Comparison of ENCODE assay signal across 1 fruit fly cellular context in the genomic region with DNA sequence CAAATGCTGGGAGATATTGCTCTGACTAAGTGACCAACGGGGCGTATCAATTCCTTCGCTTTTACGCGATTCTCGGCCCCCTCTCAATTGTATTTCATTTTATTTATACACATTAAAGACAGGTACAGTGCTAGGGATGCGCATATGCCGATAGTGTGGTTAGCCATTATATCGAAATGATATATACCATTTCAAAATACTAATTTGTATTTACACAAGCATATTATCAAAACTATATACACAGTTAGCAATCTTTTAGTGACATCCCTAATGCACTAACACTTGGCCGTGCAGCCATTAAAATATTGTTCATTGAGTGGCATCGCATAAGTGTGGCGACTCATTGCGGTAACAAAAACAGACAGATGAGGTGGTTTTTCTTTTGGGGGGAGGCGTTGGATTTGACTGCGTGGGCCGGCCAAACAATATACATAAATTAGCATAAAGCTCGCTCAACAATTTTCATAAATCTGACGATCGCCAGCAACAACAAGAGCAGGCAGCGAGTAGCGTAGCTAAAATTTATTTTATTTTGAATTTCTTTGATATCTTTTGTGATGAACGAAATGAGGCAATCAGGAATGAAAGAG.
TF ChIP-seq lines count a peak whose summit lies in the region.

No protein-coding gene starts in this region.

TF ChIP-seq in whole organism, embryonic, 481 proteins besides CTCF, POLR2A, EP300 and RAD21 (continued from another document and continues in another):
- TF ChIP-seq Oli (tag; optimal IDR thresholded peaks at IDR 0.05; lab: Kevin White, UChicago): no peak
- no peak for TF ChIP-seq D (optimal IDR thresholded peaks at IDR 0.05; lab: Kevin White, UChicago)
- no peak for TF ChIP-seq D (GFP tag; optimal IDR thresholded peaks at IDR 0.05; lab: Kevin White, UChicago)
- TF ChIP-seq CG2116 (GFP tag; optimal IDR thresholded peaks at IDR 0.05; lab: Kevin White, UChicago): no peak
- TF ChIP-seq salm (tag; optimal IDR thresholded peaks at IDR 0.05; lab: Kevin White, UChicago): no peak
- no peak for TF ChIP-seq nom (GFP tag; optimal IDR thresholded peaks at IDR 0.05; lab: Kevin White, UChicago)
- 0 out of 2 replicates have a peak, but pooled peaks have one; percentile 24 for TF ChIP-seq CG11085 (GFP tag; IDR thresholded peaks at IDR 0.05; lab: Robert Waterston, UW)
- TF ChIP-seq CG14014 (GFP tag; IDR thresholded peaks at IDR 0.05; lab: Robert Waterston, UW): peak; percentile 62
- TF ChIP-seq ham (GFP tag; IDR thresholded peaks at IDR 0.05; lab: Robert Waterston, UW): no peak
- TF ChIP-seq btn (GFP tag; optimal IDR thresholded peaks at IDR 0.05; lab: Kevin White, UChicago): no peak
- no peak for TF ChIP-seq zfh2 (GFP tag; optimal IDR thresholded peaks at IDR 0.05; lab: Kevin White, UChicago)
- no peak for TF ChIP-seq CG3995 (GFP tag; optimal IDR thresholded peaks at IDR 0.05; lab: Kevin White, UChicago)
- no peak for TF ChIP-seq Ets97D (GFP tag; optimal IDR thresholded peaks at IDR 0.05; lab: Kevin White, UChicago)
- TF ChIP-seq CG12236 (GFP tag; optimal IDR thresholded peaks at IDR 0.05; lab: Kevin White, UChicago): no peak
- TF ChIP-seq Ada2b (GFP tag; IDR thresholded peaks at IDR 0.05; lab: Robert Waterston, UW): peak; percentile 33; the same call in 1 of the 2 replicates
- TF ChIP-seq lov (optimal IDR thresholded peaks at IDR 0.05; lab: Kevin White, UChicago): no peak
- TF ChIP-seq lov (GFP tag; IDR thresholded peaks at IDR 0.05; lab: Robert Waterston, UW): no peak
- peak; percentile 25 for TF ChIP-seq CG2712 (tag; optimal IDR thresholded peaks at IDR 0.05; lab: Kevin White, UChicago)
- TF ChIP-seq pho (GFP tag; optimal IDR thresholded peaks at IDR 0.05; lab: Kevin White, UChicago): no peak
- no peak for TF ChIP-seq CG14965 (GFP tag; optimal IDR thresholded peaks at IDR 0.05; lab: Kevin White, UChicago; ENCODE audit: borderline replicate concordance)
- no peak for TF ChIP-seq Vsx1 (GFP tag; optimal IDR thresholded peaks at IDR 0.05; lab: Kevin White, UChicago)
- TF ChIP-seq aop (GFP tag; IDR thresholded peaks at IDR 0.05; lab: Robert Waterston, UW): no peak
- TF ChIP-seq CG10979 (tag; optimal IDR thresholded peaks at IDR 0.05; lab: Kevin White, UChicago): no peak
- no peak for TF ChIP-seq eyg (GFP tag; optimal IDR thresholded peaks at IDR 0.05; lab: Kevin White, UChicago)
- TF ChIP-seq Hr78 (GFP tag; optimal IDR thresholded peaks at IDR 0.05; lab: Kevin White, UChicago): no peak
- TF ChIP-seq CG30403 (GFP tag; optimal IDR thresholded peaks at IDR 0.05; lab: Kevin White, UChicago): no peak
- no peak for TF ChIP-seq CG6254 (GFP tag; optimal IDR thresholded peaks at IDR 0.05; lab: Kevin White, UChicago)
- TF ChIP-seq tin (GFP tag; optimal IDR thresholded peaks at IDR 0.05; lab: Kevin White, UChicago): no peak
- no peak for TF ChIP-seq Camta (GFP tag; optimal IDR thresholded peaks at IDR 0.05; lab: Kevin White, UChicago)
- no peak for TF ChIP-seq caup (GFP tag; optimal IDR thresholded peaks at IDR 0.05; lab: Kevin White, UChicago; ENCODE audit: severe bottlenecking)
- no peak for TF ChIP-seq CG31365 (tag; optimal IDR thresholded peaks at IDR 0.05; lab: Kevin White, UChicago)
- no peak for TF ChIP-seq CG7963 (GFP tag; IDR thresholded peaks at IDR 0.05; lab: Robert Waterston, UW; ENCODE audit: partially characterized antibody)
- TF ChIP-seq hbn (GFP tag; IDR thresholded peaks at IDR 0.05; lab: Robert Waterston, UW; ENCODE audit: partially characterized antibody): no peak
- no peak for TF ChIP-seq CG12391 (tag; optimal IDR thresholded peaks at IDR 0.05; lab: Kevin White, UChicago)
- TF ChIP-seq CG3838 (GFP tag; optimal IDR thresholded peaks at IDR 0.05; lab: Kevin White, UChicago): no peak
- peak; percentile 28 for TF ChIP-seq gem (tag; optimal IDR thresholded peaks at IDR 0.05; lab: Kevin White, UChicago)
- no peak for TF ChIP-seq CG4328 (GFP tag; optimal IDR thresholded peaks at IDR 0.05; lab: Kevin White, UChicago)
- no peak for TF ChIP-seq CG9876 (GFP tag; optimal IDR thresholded peaks at IDR 0.05; lab: Kevin White, UChicago)
- TF ChIP-seq YL-1 (GFP tag; optimal IDR thresholded peaks at IDR 0.05; lab: Kevin White, UChicago): no peak
- TF ChIP-seq CG3847 (GFP tag; IDR thresholded peaks at IDR 0.05; lab: Robert Waterston, UW): peak; percentile 31
- peak; percentile 21 for TF ChIP-seq CG1603 (tag; optimal IDR thresholded peaks at IDR 0.05; lab: Kevin White, UChicago)
- TF ChIP-seq CG3163 (GFP tag; optimal IDR thresholded peaks at IDR 0.05; lab: Kevin White, UChicago): no peak
- TF ChIP-seq cg (GFP tag; optimal IDR thresholded peaks at IDR 0.05; lab: Kevin White, UChicago): no peak
- TF ChIP-seq Hmx (GFP tag; optimal IDR thresholded peaks at IDR 0.05; lab: Kevin White, UChicago): no peak
- no peak for TF ChIP-seq CG31388 (GFP tag; optimal IDR thresholded peaks at IDR 0.05; lab: Kevin White, UChicago)
- peak; percentile 15 for TF ChIP-seq dmrt99B (tag; optimal IDR thresholded peaks at IDR 0.05; lab: Kevin White, UChicago)
- no peak for TF ChIP-seq CG17612 (GFP tag; IDR thresholded peaks at IDR 0.05; lab: Robert Waterston, UW)
- no peak for TF ChIP-seq kah (GFP tag; optimal IDR thresholded peaks at IDR 0.05; lab: Kevin White, UChicago)
- no peak for TF ChIP-seq dmrt11E (tag; optimal IDR thresholded peaks at IDR 0.05; lab: Kevin White, UChicago)
- no peak for TF ChIP-seq pnt (GFP tag; optimal IDR thresholded peaks at IDR 0.05; lab: Kevin White, UChicago)
- TF ChIP-seq sc (optimal IDR thresholded peaks at IDR 0.05; lab: Kevin White, UChicago): no peak
- TF ChIP-seq sc (GFP tag; optimal IDR thresholded peaks at IDR 0.05; lab: Kevin White, UChicago): no peak
- TF ChIP-seq zfh1 (GFP tag; IDR thresholded peaks at IDR 0.05; lab: Robert Waterston, UW): peak; percentile 37; the same call in 1 of the 3 replicates
- TF ChIP-seq CG15696 (tag; optimal IDR thresholded peaks at IDR 0.05; lab: Kevin White, UChicago): no peak
- TF ChIP-seq CG14050 (GFP tag; IDR thresholded peaks at IDR 0.05; lab: Robert Waterston, UW): no peak
- no peak for TF ChIP-seq pzg (GFP tag; optimal IDR thresholded peaks at IDR 0.05; lab: Kevin White, UChicago)
- no peak for TF ChIP-seq Antp (GFP tag; optimal IDR thresholded peaks at IDR 0.05; lab: Kevin White, UChicago)
- TF ChIP-seq CG12769 (tag; optimal IDR thresholded peaks at IDR 0.05; lab: Kevin White, UChicago): peak; percentile 62
- TF ChIP-seq CG43689 (GFP tag; IDR thresholded peaks at IDR 0.05; lab: Robert Waterston, UW): no peak
- no peak for TF ChIP-seq Side (GFP tag; optimal IDR thresholded peaks at IDR 0.05; lab: Kevin White, UChicago)
- no peak for TF ChIP-seq ssp (GFP tag; IDR thresholded peaks at IDR 0.05; lab: Robert Waterston, UW)
- TF ChIP-seq MBD-R2 (GFP tag; IDR thresholded peaks at IDR 0.05; lab: Robert Waterston, UW): peak; percentile 15; the same call in 1 of the 2 replicates
- no peak for TF ChIP-seq C15 (GFP tag; IDR thresholded peaks at IDR 0.05; lab: Robert Waterston, UW)
- TF ChIP-seq Oaz (GFP tag; IDR thresholded peaks at IDR 0.05; lab: Robert Waterston, UW): 0 out of 2 replicates have a peak, but pooled peaks have one; percentile 33
- TF ChIP-seq Elba2 (GFP tag; optimal IDR thresholded peaks at IDR 0.05; lab: Kevin White, UChicago): no peak
- TF ChIP-seq CG7987 (GFP tag; optimal IDR thresholded peaks at IDR 0.05; lab: Kevin White, UChicago): no peak
- TF ChIP-seq CG11504 (tag; optimal IDR thresholded peaks at IDR 0.05; lab: Kevin White, UChicago): peak; percentile 24
- TF ChIP-seq tgo (GFP tag; IDR thresholded peaks at IDR 0.05; lab: Robert Waterston, UW): peak; percentile 19; the same call in 1 of the 3 replicates
- TF ChIP-seq CG12104 (GFP tag; optimal IDR thresholded peaks at IDR 0.05; lab: Kevin White, UChicago): no peak
- no peak for TF ChIP-seq CG6854 (GFP tag; optimal IDR thresholded peaks at IDR 0.05; lab: Kevin White, UChicago)
- 0 out of 2 replicates have a peak, but pooled peaks have one; percentile 31 for TF ChIP-seq Rx (GFP tag; IDR thresholded peaks at IDR 0.05; lab: Robert Waterston, UW)
- TF ChIP-seq CG17912 (GFP tag; optimal IDR thresholded peaks at IDR 0.05; lab: Kevin White, UChicago): no peak
- TF ChIP-seq dm (GFP tag; optimal IDR thresholded peaks at IDR 0.05; lab: Kevin White, UChicago): no peak
- TF ChIP-seq wor (GFP tag; IDR thresholded peaks at IDR 0.05; lab: Robert Waterston, UW): no peak
- TF ChIP-seq ase (GFP tag; IDR thresholded peaks at IDR 0.05; lab: Robert Waterston, UW): no peak
- TF ChIP-seq CG2678 (tag; optimal IDR thresholded peaks at IDR 0.05; lab: Kevin White, UChicago): peak; percentile 56
- no peak for TF ChIP-seq gsb-n (tag; optimal IDR thresholded peaks at IDR 0.05; lab: Kevin White, UChicago)
- no peak for TF ChIP-seq CG11398 (GFP tag; optimal IDR thresholded peaks at IDR 0.05; lab: Kevin White, UChicago)
- TF ChIP-seq chif (GFP tag; optimal IDR thresholded peaks at IDR 0.05; lab: Kevin White, UChicago): no peak
- no peak for TF ChIP-seq fd3F (GFP tag; optimal IDR thresholded peaks at IDR 0.05; lab: Kevin White, UChicago)
- TF ChIP-seq h (optimal IDR thresholded peaks at IDR 0.05; lab: Kevin White, UChicago): no peak
- TF ChIP-seq CG17568 (GFP tag; optimal IDR thresholded peaks at IDR 0.05; lab: Kevin White, UChicago): no peak
- no peak for TF ChIP-seq exex (tag; optimal IDR thresholded peaks at IDR 0.05; lab: Kevin White, UChicago)
- no peak for TF ChIP-seq Bdp1 (GFP tag; optimal IDR thresholded peaks at IDR 0.05; lab: Kevin White, UChicago)
- no peak for TF ChIP-seq CG7928 (GFP tag; optimal IDR thresholded peaks at IDR 0.05; lab: Kevin White, UChicago)
- TF ChIP-seq Blimp-1 (GFP tag; optimal IDR thresholded peaks at IDR 0.05; lab: Kevin White, UChicago): no peak
- no peak for TF ChIP-seq NC2α (GFP tag; optimal IDR thresholded peaks at IDR 0.05; lab: Kevin White, UChicago)
- TF ChIP-seq gro (GFP tag; optimal IDR thresholded peaks at IDR 0.05; lab: Kevin White, UChicago): no peak
- no peak for TF ChIP-seq ewg (GFP tag; optimal IDR thresholded peaks at IDR 0.05; lab: Kevin White, UChicago)
- no peak for TF ChIP-seq stc (GFP tag; IDR thresholded peaks at IDR 0.05; lab: Robert Waterston, UW)
- no peak for TF ChIP-seq TFAM (GFP tag; optimal IDR thresholded peaks at IDR 0.05; lab: Kevin White, UChicago)
- TF ChIP-seq yki (optimal IDR thresholded peaks at IDR 0.05; lab: Kevin White, UChicago): no peak
- TF ChIP-seq chn (GFP tag; optimal IDR thresholded peaks at IDR 0.05; lab: Kevin White, UChicago): no peak
- TF ChIP-seq ftz-f1 (GFP tag; optimal IDR thresholded peaks at IDR 0.05; lab: Kevin White, UChicago): no peak
- no peak for TF ChIP-seq MTF-1 (GFP tag; optimal IDR thresholded peaks at IDR 0.05; lab: Kevin White, UChicago; ENCODE audit: borderline replicate concordance)
- no peak for TF ChIP-seq twi (tag; optimal IDR thresholded peaks at IDR 0.05; lab: Kevin White, UChicago)
- TF ChIP-seq Mrtf (GFP tag; IDR thresholded peaks at IDR 0.05; lab: Robert Waterston, UW): no peak
- TF ChIP-seq Drgx (GFP tag; IDR thresholded peaks at IDR 0.05; lab: Robert Waterston, UW): no peak; the same call in 1 of the 2 replicates
- TF ChIP-seq disco-r (GFP tag; optimal IDR thresholded peaks at IDR 0.05; lab: Kevin White, UChicago): no peak
- TF ChIP-seq NfI (GFP tag; optimal IDR thresholded peaks at IDR 0.05; lab: Kevin White, UChicago): peak; percentile 1
- TF ChIP-seq CG18599 (GFP tag; optimal IDR thresholded peaks at IDR 0.05; lab: Kevin White, UChicago): peak; percentile 34
- no peak for TF ChIP-seq Dfd (GFP tag; optimal IDR thresholded peaks at IDR 0.05; lab: Kevin White, UChicago)
- peak; percentile 92 for TF ChIP-seq sr (GFP tag; IDR thresholded peaks at IDR 0.05; lab: Robert Waterston, UW)
- TF ChIP-seq ap (GFP tag; IDR thresholded peaks at IDR 0.05; lab: Robert Waterston, UW): no peak
- TF ChIP-seq CG10654 (GFP tag; optimal IDR thresholded peaks at IDR 0.05; lab: Kevin White, UChicago): no peak
- TF ChIP-seq CG16779 (GFP tag; IDR thresholded peaks at IDR 0.05; lab: Robert Waterston, UW): no peak
- no peak for TF ChIP-seq Chrac-16 (GFP tag; optimal IDR thresholded peaks at IDR 0.05; lab: Kevin White, UChicago)
- TF ChIP-seq Hr3 (GFP tag; optimal IDR thresholded peaks at IDR 0.05; lab: Kevin White, UChicago): no peak
- TF ChIP-seq oc (tag; optimal IDR thresholded peaks at IDR 0.05; lab: Kevin White, UChicago): no peak
- TF ChIP-seq Taf1 (GFP tag; IDR thresholded peaks at IDR 0.05; lab: Robert Waterston, UW): 0 out of 2 replicates have a peak, but pooled peaks have one; percentile 20
- no peak for TF ChIP-seq CG8765 (GFP tag; IDR thresholded peaks at IDR 0.05; lab: Robert Waterston, UW)
- no peak for TF ChIP-seq CG12659 (GFP tag; optimal IDR thresholded peaks at IDR 0.05; lab: Kevin White, UChicago)
- no peak for TF ChIP-seq emc (GFP tag; optimal IDR thresholded peaks at IDR 0.05; lab: Kevin White, UChicago)
- TF ChIP-seq corto (GFP tag; optimal IDR thresholded peaks at IDR 0.05; lab: Kevin White, UChicago): no peak
- no peak for TF ChIP-seq lbe (GFP tag; optimal IDR thresholded peaks at IDR 0.05; lab: Kevin White, UChicago)
- TF ChIP-seq zen2 (GFP tag; IDR thresholded peaks at IDR 0.05; lab: Robert Waterston, UW; ENCODE audit: partially characterized antibody): no peak
- TF ChIP-seq CG9437 (GFP tag; optimal IDR thresholded peaks at IDR 0.05; lab: Kevin White, UChicago): no peak
- TF ChIP-seq jigr1 (GFP tag; IDR thresholded peaks at IDR 0.05; lab: Robert Waterston, UW): no peak
- no peak for TF ChIP-seq slou (GFP tag; optimal IDR thresholded peaks at IDR 0.05; lab: Kevin White, UChicago)
- no peak for TF ChIP-seq ab (GFP tag; optimal IDR thresholded peaks at IDR 0.05; lab: Kevin White, UChicago)
- peak; percentile 28; the same call in 1 of the 2 replicates for TF ChIP-seq NFAT (GFP tag; IDR thresholded peaks at IDR 0.05; lab: Robert Waterston, UW)
- TF ChIP-seq croc (GFP tag; conservative IDR thresholded peaks at IDR 0.05; lab: Robert Waterston, UW): no peak
- no peak for TF ChIP-seq Sin3A (optimal IDR thresholded peaks at IDR 0.05; lab: Kevin White, UChicago)
- no peak for TF ChIP-seq CG3726 (GFP tag; IDR thresholded peaks at IDR 0.05; lab: Robert Waterston, UW)
- TF ChIP-seq nmo (GFP tag; optimal IDR thresholded peaks at IDR 0.05; lab: Kevin White, UChicago): no peak
- no peak for TF ChIP-seq CG12744 (GFP tag; optimal IDR thresholded peaks at IDR 0.05; lab: Kevin White, UChicago)
- no peak for TF ChIP-seq HmgD (GFP tag; optimal IDR thresholded peaks at IDR 0.05; lab: Kevin White, UChicago)
- peak; percentile 11 for TF ChIP-seq Sry-δ (GFP tag; optimal IDR thresholded peaks at IDR 0.05; lab: Kevin White, UChicago)
- no peak for TF ChIP-seq CG1024 (GFP tag; IDR thresholded peaks at IDR 0.05; lab: Robert Waterston, UW)
- TF ChIP-seq CG10366 (GFP tag; IDR thresholded peaks at IDR 0.05; lab: Robert Waterston, UW): peak; percentile 33; the same call in 1 of the 2 replicates
